Fruit fly (Drosophila melanogaster): ENCODE results near the gene CG34174.

CG34174 gene

dm6 chr2L:2177312-2177968 lies 36.6 kb upstream of the CG34174 start (continued):
- TF ChIP-seq CG16815 (GFP tag; optimal IDR thresholded peaks at IDR 0.05), result no peak
- peak; percentile 14 for TF ChIP-seq Six4 (GFP tag; optimal IDR thresholded peaks at IDR 0.05)
- TF ChIP-seq Taf1 (GFP tag; IDR thresholded peaks at IDR 0.05), result peak; percentile 45; the same call in 1 of the 2 replicates
- no peak for TF ChIP-seq Lim3 (GFP tag; IDR thresholded peaks at IDR 0.05)
- TF ChIP-seq CG32772 (GFP tag; IDR thresholded peaks at IDR 0.05), result peak; percentile 27; the same call in 1 of the 2 replicates
- no peak for TF ChIP-seq jigr1 (GFP tag; IDR thresholded peaks at IDR 0.05)
- TF ChIP-seq zen (tag; optimal IDR thresholded peaks at IDR 0.05), result no peak
- peak; percentile 45 for TF ChIP-seq tio (GFP tag; optimal IDR thresholded peaks at IDR 0.05)
- TF ChIP-seq wor (GFP tag; IDR thresholded peaks at IDR 0.05), result no peak
- no peak for TF ChIP-seq CG11723 (GFP tag; optimal IDR thresholded peaks at IDR 0.05)
- no peak for TF ChIP-seq CG7928 (GFP tag; optimal IDR thresholded peaks at IDR 0.05)
- peak; percentile 48 for TF ChIP-seq Max (GFP tag; optimal IDR thresholded peaks at IDR 0.05)
- no peak for TF ChIP-seq NC2α (GFP tag; optimal IDR thresholded peaks at IDR 0.05)
- peak; percentile 43 for TF ChIP-seq Dip3 (GFP tag; optimal IDR thresholded peaks at IDR 0.05)
- 0 out of 2 replicates have a peak, but pooled peaks have one; percentile 29 for TF ChIP-seq CG3847 (GFP tag; IDR thresholded peaks at IDR 0.05)
- no peak for TF ChIP-seq repo (GFP tag; optimal IDR thresholded peaks at IDR 0.05)
- no peak for TF ChIP-seq kni (GFP tag; optimal IDR thresholded peaks at IDR 0.05)
- TF ChIP-seq Dref (GFP tag; IDR thresholded peaks at IDR 0.05), result no peak
- 0 out of 2 replicates have a peak, but pooled peaks have one; percentile 33 for TF ChIP-seq CG31441 (GFP tag; IDR thresholded peaks at IDR 0.05)
- TF ChIP-seq CG9215 (GFP tag; IDR thresholded peaks at IDR 0.05), result 0 out of 2 replicates have a peak, but pooled peaks have one; percentile 31
- no peak for TF ChIP-seq CG8281 (tag; optimal IDR thresholded peaks at IDR 0.05)
- TF ChIP-seq dmrt11E (tag; optimal IDR thresholded peaks at IDR 0.05), result peak; percentile 26
- TF ChIP-seq CTCF (GFP tag; optimal IDR thresholded peaks at IDR 0.05), result no peak
- peak; percentile 73 for TF ChIP-seq shn (GFP tag; optimal IDR thresholded peaks at IDR 0.05)
- peak; percentile 25 for TF ChIP-seq Fer3 (tag; optimal IDR thresholded peaks at IDR 0.05)
- no peak for TF ChIP-seq HLH4C (GFP tag; IDR thresholded peaks at IDR 0.05; ENCODE audit: partially characterized antibody)
- TF ChIP-seq Poxn (GFP tag; IDR thresholded peaks at IDR 0.05), result no peak
- TF ChIP-seq CG8478 (optimal IDR thresholded peaks at IDR 0.05), result no peak
- TF ChIP-seq trh (GFP tag; optimal IDR thresholded peaks at IDR 0.05), result no peak
- TF ChIP-seq CG17361 (GFP tag; IDR thresholded peaks at IDR 0.05), result peak; percentile 39; the same call in 1 of the 3 replicates
- TF ChIP-seq sug (tag; optimal IDR thresholded peaks at IDR 0.05), result no peak
- TF ChIP-seq CG17612 (GFP tag; IDR thresholded peaks at IDR 0.05), result no peak
- no peak for TF ChIP-seq abd-A (tag; optimal IDR thresholded peaks at IDR 0.05)
- TF ChIP-seq CG16863 (GFP tag; optimal IDR thresholded peaks at IDR 0.05), result peak; percentile 61
- TF ChIP-seq CG1647 (GFP tag; optimal IDR thresholded peaks at IDR 0.05), result peak; percentile 59
- TF ChIP-seq zf30C (GFP tag; optimal IDR thresholded peaks at IDR 0.05), result no peak
- TF ChIP-seq jing (GFP tag; optimal IDR thresholded peaks at IDR 0.05), result no peak
- TF ChIP-seq YL-1 (GFP tag; optimal IDR thresholded peaks at IDR 0.05), result no peak
- peak; percentile 56; the same call in 1 of the 2 replicates for TF ChIP-seq HLH3B (GFP tag; IDR thresholded peaks at IDR 0.05)
- TF ChIP-seq CG17568 (GFP tag; optimal IDR thresholded peaks at IDR 0.05), result no peak
- no peak for TF ChIP-seq CG15479 (GFP tag; optimal IDR thresholded peaks at IDR 0.05)
- TF ChIP-seq HmgZ (tag; optimal IDR thresholded peaks at IDR 0.05), result no peak
- TF ChIP-seq CG34376 (GFP tag; optimal IDR thresholded peaks at IDR 0.05), result no peak
- TF ChIP-seq az2 (GFP tag; optimal IDR thresholded peaks at IDR 0.05), result peak; percentile 52
- TF ChIP-seq CG14667 (GFP tag; IDR thresholded peaks at IDR 0.05), result no peak
- no peak for TF ChIP-seq CG3838 (GFP tag; optimal IDR thresholded peaks at IDR 0.05)
- peak; percentile 11 for TF ChIP-seq Ssrp (tag; optimal IDR thresholded peaks at IDR 0.05)
- no peak for TF ChIP-seq twi (tag; optimal IDR thresholded peaks at IDR 0.05)
- TF ChIP-seq Bdp1 (GFP tag; optimal IDR thresholded peaks at IDR 0.05), result no peak
- TF ChIP-seq bowl (GFP tag; IDR thresholded peaks at IDR 0.05), result no peak
- TF ChIP-seq CG14050 (GFP tag; IDR thresholded peaks at IDR 0.05), result peak; percentile 45; the same call in 2 of the 3 replicates
- TF ChIP-seq Atf6 (GFP tag; IDR thresholded peaks at IDR 0.05), result peak; percentile 58; the same call in 1 of the 2 replicates

Measured in whole organism, embryonic.